Worm (Caenorhabditis elegans) whole organism, L4 larva: ENCODE data around the gene Y39A3B.1.

Experiments used
- aly-2 ChIP-seq: sonication (generic microtip); optimal IDR thresholded peaks from 2 replicates; lab custom pipeline; 2018; ENCODE audit warnings: missing biosample characterization, missing genetic modification characterization
- ama-1 ChIP-seq: fragments of 150-350 bp; optimal IDR thresholded peaks from 2 replicates; lab custom pipeline; 2014; ENCODE audit warnings: inconsistent platforms, mixed read lengths
- duxl-1 ChIP-seq: sonication (generic microtip); optimal IDR thresholded peaks from 2 replicates; lab custom pipeline; 2016; ENCODE audit warnings: mild to moderate bottlenecking, missing genetic modification characterization, moderate library complexity, missing compliant biosample characterization; ENCODE audit not compliant: poor library complexity
- fos-1 ChIP-seq: fragments of 150-350 bp; optimal IDR thresholded peaks from 2 replicates; lab custom pipeline; 2014; ENCODE audit warnings: missing biosample characterization, missing genetic modification characterization
- hlh-11 ChIP-seq: fragments of 200-800 bp; sonication (Bioruptor generic); optimal IDR thresholded peaks from 2 replicates; lab custom pipeline; 2018; ENCODE audit warnings: mild to moderate bottlenecking, missing genetic modification characterization, missing compliant biosample characterization
- lin-38 ChIP-seq: fragments of 200-800 bp; sonication (Bioruptor generic); IDR thresholded peaks from 2 replicates; pipeline ENCODE4 v1.3.6; 2022; ENCODE audit warnings: missing genetic modification reagents, missing genetic modification characterization, missing compliant biosample characterization
- mdl-1 ChIP-seq, 2 experiments: fragments of 150-350 bp in 1 of 2; sonication (generic microtip) in 1 of 2; optimal IDR thresholded peaks; 2 replicates each; lab custom pipeline; 2014 to 2017; ENCODE audit warnings: missing biosample characterization in 2 of 2, missing genetic modification characterization in 2 of 2
- mes-2 ChIP-seq: sonication (generic microtip); optimal IDR thresholded peaks from 2 replicates; lab custom pipeline; 2016; ENCODE audit warnings: missing genotype, mild to moderate bottlenecking, missing genetic modification characterization, missing compliant biosample characterization; ENCODE audit not compliant: poor library complexity, severe bottlenecking
- snpc-4 ChIP-seq: fragments of 150-350 bp; optimal IDR thresholded peaks from 2 replicates; lab custom pipeline; 2014; ENCODE audit warnings: missing biosample characterization, missing genetic modification characterization
- unc-39 ChIP-seq: sonication (generic microtip); optimal IDR thresholded peaks from 2 replicates; lab custom pipeline; 2017; ENCODE audit warnings: missing biosample characterization, missing genetic modification characterization
- zag-1 ChIP-seq: fragments of 150-350 bp; optimal IDR thresholded peaks from 2 replicates; lab custom pipeline; 2014; ENCODE audit warnings: missing biosample characterization, missing genetic modification characterization

DNA sequence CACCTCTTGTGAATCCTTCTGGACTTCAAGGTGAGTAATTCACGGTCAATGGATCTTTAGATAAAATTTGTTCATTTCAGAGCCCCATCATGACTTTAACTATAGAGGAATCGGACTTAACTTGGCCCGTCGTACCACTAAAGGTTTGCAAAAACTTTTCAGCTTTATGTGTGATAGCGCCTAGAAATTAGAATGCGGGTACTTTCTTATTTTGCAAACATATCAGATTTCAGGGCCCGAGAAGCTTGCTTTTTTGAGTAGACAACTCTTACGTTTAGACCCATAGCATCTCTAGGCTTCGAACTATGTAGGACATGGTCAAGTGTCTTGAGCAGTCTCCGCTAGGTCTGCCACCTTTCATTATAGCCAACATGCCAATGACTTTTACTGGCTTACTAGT lies 28.4 kb upstream of the Y39A3B.1 start:
- no peak for TF ChIP-seq unc-39
- no peak for TF ChIP-seq lin-38 (GFP tag; lab: Robert Waterston, UW)
- TF ChIP-seq snpc-4 (tag; lab: Kevin White, UChicago), result no peak
- no peak for TF ChIP-seq aly-2
- no peak for TF ChIP-seq mdl-1 (tag; optimal IDR thresholded peaks at IDR 0.05; lab: Kevin White, UChicago)
- no peak for TF ChIP-seq fos-1 (tag; lab: Kevin White, UChicago)
- TF ChIP-seq mes-2 (tag; lab: Kevin White, UChicago), result no peak
- no peak for TF ChIP-seq hlh-11 (tag; lab: Kevin White, UChicago)
- no peak for TF ChIP-seq duxl-1 (tag; lab: Kevin White, UChicago)
- no peak for TF ChIP-seq ama-1 (lab: Kevin White, UChicago)
- TF ChIP-seq zag-1, result no peak
